Worm (Caenorhabditis elegans): ENCODE results near the gene ncs-4.

DNA sequence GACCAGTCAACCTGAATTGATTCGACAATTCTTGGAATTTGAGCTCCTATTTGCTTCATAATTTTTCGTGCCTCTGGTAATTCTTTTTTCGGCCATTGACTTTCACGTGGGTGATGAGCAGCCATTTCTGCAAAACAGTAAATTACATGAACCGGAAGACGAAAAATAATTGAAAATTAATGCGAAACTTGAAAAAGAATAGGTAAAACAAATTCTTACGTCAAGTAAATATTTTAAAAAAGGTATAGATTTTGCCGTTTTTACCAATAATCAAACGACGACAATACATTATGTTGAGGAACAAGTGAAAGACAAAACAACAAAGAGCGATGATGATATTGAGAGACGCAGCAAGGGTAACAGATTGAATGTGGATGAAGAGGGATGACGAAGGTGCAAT is 37.8 kb upstream of the ncs-4 start, which contains the start of gene moc-1:
- TF ChIP-seq him-1 (tag; optimal IDR thresholded peaks at IDR 0.05) (no peak), dao-5 (tag; optimal IDR thresholded peaks at IDR 0.05) (no peak), W03F9.2 (tag; optimal IDR thresholded peaks at IDR 0.05) (no peak)
